Fruit fly (Drosophila melanogaster): Measurements from ENCODE around the gene side-VII.

The side-VII gene

dm6 chr3R:9784341-9785062 lies 44.7 kb upstream of the side-VII start, which contains the start of the genes MtnA and CG8500 (continued):
- TF ChIP-seq HLHmδ (GFP tag; optimal IDR thresholded peaks at IDR 0.05), result no peak
- TF ChIP-seq gcm (GFP tag; optimal IDR thresholded peaks at IDR 0.05), result no peak
- no peak for TF ChIP-seq corto (GFP tag; optimal IDR thresholded peaks at IDR 0.05)
- no peak for TF ChIP-seq Deaf1 (tag; optimal IDR thresholded peaks at IDR 0.05)
- no peak for TF ChIP-seq CG10654 (GFP tag; optimal IDR thresholded peaks at IDR 0.05)
- no peak for TF ChIP-seq Usf (GFP tag; optimal IDR thresholded peaks at IDR 0.05)
- no peak for TF ChIP-seq CG3838 (GFP tag; optimal IDR thresholded peaks at IDR 0.05)
- 0 out of 3 replicates have a peak, but pooled peaks have one; percentile 24 for TF ChIP-seq Opbp (GFP tag; IDR thresholded peaks at IDR 0.05; ENCODE audit: partially characterized antibody)
- TF ChIP-seq zen (tag; optimal IDR thresholded peaks at IDR 0.05), result no peak
- TF ChIP-seq Doc2 (GFP tag; IDR thresholded peaks at IDR 0.05), result no peak
- no peak for TF ChIP-seq Bteb2 (GFP tag; optimal IDR thresholded peaks at IDR 0.05)
- TF ChIP-seq CG14710 (tag; optimal IDR thresholded peaks at IDR 0.05), result no peak
- no peak for TF ChIP-seq CG12744 (GFP tag; optimal IDR thresholded peaks at IDR 0.05)
- TF ChIP-seq z (GFP tag; IDR thresholded peaks at IDR 0.05), result no peak
- no peak for TF ChIP-seq CG10321 (GFP tag; IDR thresholded peaks at IDR 0.05)
- TF ChIP-seq CG3065 (GFP tag; optimal IDR thresholded peaks at IDR 0.05), result no peak
- peak; percentile 67 for TF ChIP-seq pzg (GFP tag; optimal IDR thresholded peaks at IDR 0.05)
- TF ChIP-seq Fer3 (tag; optimal IDR thresholded peaks at IDR 0.05), result no peak
- TF ChIP-seq zen2 (GFP tag; IDR thresholded peaks at IDR 0.05; ENCODE audit: partially characterized antibody), result no peak
- no peak for TF ChIP-seq jumu (GFP tag; optimal IDR thresholded peaks at IDR 0.05)
- TF ChIP-seq Dek (tag; optimal IDR thresholded peaks at IDR 0.05), result peak; percentile 53
- peak; percentile 81 for TF ChIP-seq Med (GFP tag)
- peak; percentile 26 for TF ChIP-seq CG13894 (tag; optimal IDR thresholded peaks at IDR 0.05)
- no peak for TF ChIP-seq Stat92E (GFP tag; optimal IDR thresholded peaks at IDR 0.05)
- TF ChIP-seq fd3F (GFP tag; optimal IDR thresholded peaks at IDR 0.05), result no peak
- no peak for TF ChIP-seq CG8290 (GFP tag; optimal IDR thresholded peaks at IDR 0.05)
- TF ChIP-seq CG8290 (tag; optimal IDR thresholded peaks at IDR 0.05), result peak in 1 of 2 experiments; percentile 62
- TF ChIP-seq C15 (GFP tag; IDR thresholded peaks at IDR 0.05), result no peak
- no peak for TF ChIP-seq kay (GFP tag; optimal IDR thresholded peaks at IDR 0.05)
- TF ChIP-seq lab (GFP tag; optimal IDR thresholded peaks at IDR 0.05), result peak; percentile 51
- TF ChIP-seq CG10274 (GFP tag; optimal IDR thresholded peaks at IDR 0.05), result no peak
- no peak for TF ChIP-seq Rfx (GFP tag; IDR thresholded peaks at IDR 0.05)
- no peak for TF ChIP-seq emc (GFP tag; optimal IDR thresholded peaks at IDR 0.05)
- no peak for TF ChIP-seq bsh (GFP tag; optimal IDR thresholded peaks at IDR 0.05)
- peak; percentile 37 for TF ChIP-seq CG10543 (GFP tag; optimal IDR thresholded peaks at IDR 0.05)
- TF ChIP-seq lbe (GFP tag; optimal IDR thresholded peaks at IDR 0.05), result no peak
- no peak for TF ChIP-seq Hey (tag; optimal IDR thresholded peaks at IDR 0.05)
- TF ChIP-seq Ravus (GFP tag; IDR thresholded peaks at IDR 0.05), result no peak
- TF ChIP-seq CG9932 (GFP tag; IDR thresholded peaks at IDR 0.05), result no peak
- no peak for TF ChIP-seq sima (GFP tag; optimal IDR thresholded peaks at IDR 0.05)
- no peak for TF ChIP-seq CG7839 (tag; optimal IDR thresholded peaks at IDR 0.05)
- no peak for TF ChIP-seq sisA (GFP tag; IDR thresholded peaks at IDR 0.05)
- no peak for TF ChIP-seq pb (GFP tag; optimal IDR thresholded peaks at IDR 0.05)
- peak; percentile 14 for TF ChIP-seq CG34376 (GFP tag; optimal IDR thresholded peaks at IDR 0.05)
- TF ChIP-seq CG15514 (GFP tag; optimal IDR thresholded peaks at IDR 0.05), result peak; percentile 96
- TF ChIP-seq tup (GFP tag; optimal IDR thresholded peaks at IDR 0.05), result no peak
- TF ChIP-seq otp (GFP tag; IDR thresholded peaks at IDR 0.05), result no peak
- no peak for TF ChIP-seq lmd (GFP tag; IDR thresholded peaks at IDR 0.05)
- no peak for TF ChIP-seq CG8765 (GFP tag; IDR thresholded peaks at IDR 0.05)
- TF ChIP-seq HHEX (GFP tag; optimal IDR thresholded peaks at IDR 0.05), result no peak

Measured in whole organism, embryonic.